Worm (Caenorhabditis elegans) whole organism, L1 larva: ENCODE measurements around the gene Y56A3A.28.

Experiments
- C04F5.9 ChIP-seq: sonication (generic microtip); optimal IDR thresholded peaks from 2 replicates; lab custom pipeline; 2016; ENCODE audit warnings: missing genetic modification characterization, missing compliant biosample characterization
- C16A3.4 ChIP-seq: fragments of 150-350 bp; optimal IDR thresholded peaks from 2 replicates; lab custom pipeline; 2014; ENCODE audit warnings: missing biosample characterization, missing genetic modification characterization
- F16B12.6 ChIP-seq: fragments of 150-350 bp; optimal IDR thresholded peaks from 2 replicates; lab custom pipeline; 2014; ENCODE audit warnings: missing biosample characterization, missing genetic modification characterization
- Y116A8C.19 ChIP-seq: sonication (generic microtip); optimal IDR thresholded peaks from 2 replicates; lab custom pipeline; 2016; ENCODE audit warnings: missing compliant biosample characterization, missing genetic modification characterization, borderline replicate concordance
- aha-1 ChIP-seq: fragments of 150-350 bp; optimal IDR thresholded peaks from 2 replicates; lab custom pipeline; 2014; ENCODE audit warnings: missing biosample characterization, missing genetic modification characterization
- alr-1 ChIP-seq: fragments of 200-800 bp; sonication (Bioruptor generic); optimal IDR thresholded peaks from 2 replicates; lab custom pipeline; 2018; ENCODE audit warnings: borderline replicate concordance, mild to moderate bottlenecking, missing genetic modification characterization, missing compliant biosample characterization
- aly-2 ChIP-seq: fragments of 150-350 bp; optimal IDR thresholded peaks from 2 replicates; lab custom pipeline; 2014; ENCODE audit warnings: missing biosample characterization, missing genetic modification characterization
- ceh-63 ChIP-seq: fragments of 200-800 bp; sonication (Bioruptor generic); optimal IDR thresholded peaks from 2 replicates; lab custom pipeline; 2018; ENCODE audit warnings: mild to moderate bottlenecking, missing genetic modification characterization, missing compliant biosample characterization
- ceh-8 ChIP-seq: fragments of 200-800 bp; sonication (Bioruptor generic); optimal IDR thresholded peaks from 2 replicates; lab custom pipeline; 2018; ENCODE audit warnings: mild to moderate bottlenecking, missing genetic modification characterization, moderate library complexity, missing compliant biosample characterization
- ces-1 ChIP-seq: fragments of 150-350 bp; optimal IDR thresholded peaks from 2 replicates; lab custom pipeline; 2014; ENCODE audit warnings: missing biosample characterization, missing genetic modification reagents, missing genetic modification characterization
- dpl-1 ChIP-seq, 3 experiments: fragments of 150-350 bp in 2 of 3; sonication (generic microtip) in 1 of 3; optimal IDR thresholded peaks; 2 replicates each; lab custom pipeline; 2014 to 2017; ENCODE audit warnings: missing biosample characterization in 3 of 3, missing genetic modification characterization in 3 of 3, missing genetic modification reagents in 3 of 3
- dsc-1 ChIP-seq: sonication (generic microtip); optimal IDR thresholded peaks from 2 replicates; lab custom pipeline; 2016; ENCODE audit warnings: mild to moderate bottlenecking, missing genetic modification characterization, missing compliant biosample characterization
- efl-1 ChIP-seq, 4 experiments: fragments of 150-350 bp; optimal IDR thresholded peaks in 3 of 4; peaks in 1 of 4; 1 replicate in 1 of 4; 2 replicates in 3 of 4; lab custom pipeline; 2014; ENCODE audit warnings: missing biosample characterization in 2 of 4, missing genetic modification characterization in 2 of 4, missing genetic modification reagents in 2 of 4
- egl-13 ChIP-seq: sonication (generic microtip); optimal IDR thresholded peaks from 2 replicates; lab custom pipeline; 2016; ENCODE audit warnings: missing genotype, missing genetic modification reagents, missing genetic modification characterization, missing compliant biosample characterization
- ets-5 ChIP-seq: fragments of 200-800 bp; sonication (Bioruptor generic); IDR thresholded peaks from 2 replicates; pipeline ENCODE4 v1.3.6; 2022; ENCODE audit warnings: missing genetic modification characterization, missing compliant biosample characterization
- fkh-10 ChIP-seq: sonication (generic microtip); optimal IDR thresholded peaks from 2 replicates; lab custom pipeline; 2017; ENCODE audit warnings: missing biosample characterization, missing genetic modification reagents, missing genetic modification characterization
- fkh-4 ChIP-seq: sonication (generic microtip); optimal IDR thresholded peaks from 2 replicates; lab custom pipeline; 2016; ENCODE audit warnings: missing compliant biosample characterization, missing genetic modification characterization, borderline replicate concordance
- fos-1 ChIP-seq: fragments of 150-350 bp; optimal IDR thresholded peaks from 2 replicates; lab custom pipeline; 2014; ENCODE audit warnings: missing biosample characterization, missing genetic modification characterization
- hlh-4 ChIP-seq: sonication (generic microtip); optimal IDR thresholded peaks from 2 replicates; lab custom pipeline; 2016; ENCODE audit warnings: mild to moderate bottlenecking, missing genetic modification characterization, missing compliant biosample characterization
- lin-13 ChIP-seq: fragments of 150-350 bp; optimal IDR thresholded peaks from 2 replicates; lab custom pipeline; 2014; ENCODE audit warnings: missing biosample characterization, missing genetic modification reagents, missing genetic modification characterization
- lin-14 ChIP-seq: fragments of 200-800 bp; sonication (Bioruptor generic); optimal IDR thresholded peaks from 2 replicates; lab custom pipeline; 2018; ENCODE audit warnings: mild to moderate bottlenecking, missing genetic modification characterization, moderate library complexity, missing compliant biosample characterization
- lin-39 ChIP-seq: fragments of 150-350 bp; optimal IDR thresholded peaks from 2 replicates; lab custom pipeline; 2014; ENCODE audit warnings: missing biosample characterization, missing genetic modification reagents, missing genetic modification characterization
- lsy-2 ChIP-seq, 2 experiments: fragments of 150-350 bp; optimal IDR thresholded peaks; 2 replicates each; lab custom pipeline; 2014; ENCODE audit warnings: missing biosample characterization in 2 of 2, missing genetic modification characterization in 2 of 2
- mab-9 ChIP-seq: fragments of 200-800 bp; sonication (Bioruptor generic); IDR thresholded peaks from 2 replicates; pipeline ENCODE4 v1.3.6; 2022; ENCODE audit warnings: missing genetic modification reagents, missing genetic modification characterization, missing compliant biosample characterization
- mef-2 ChIP-seq: fragments of 150-350 bp; optimal IDR thresholded peaks from 2 replicates; lab custom pipeline; 2014; ENCODE audit warnings: missing biosample characterization, missing genetic modification characterization
- mep-1 ChIP-seq: fragments of 150-350 bp; optimal IDR thresholded peaks from 2 replicates; lab custom pipeline; 2014; ENCODE audit warnings: missing biosample characterization, missing genetic modification characterization
- nhr-11 ChIP-seq: fragments of 150-350 bp; optimal IDR thresholded peaks from 2 replicates; lab custom pipeline; 2014; ENCODE audit warnings: missing biosample characterization, missing genetic modification characterization
- nhr-12 ChIP-seq: sonication (generic microtip); optimal IDR thresholded peaks from 2 replicates; lab custom pipeline; 2017; ENCODE audit warnings: missing biosample characterization, missing genetic modification characterization
- nhr-19 ChIP-seq: fragments of 200-800 bp; sonication (Bioruptor generic); conservative IDR thresholded peaks from 2 replicates; pipeline ENCODE4 v1.3.6; 2022; ENCODE audit warnings: missing genetic modification characterization, missing compliant biosample characterization
- nhr-20 ChIP-seq: sonication (generic microtip); optimal IDR thresholded peaks from 2 replicates; lab custom pipeline; 2016; ENCODE audit warnings: mild to moderate bottlenecking, missing genetic modification characterization, missing compliant biosample characterization
- nhr-28 ChIP-seq: fragments of 150-350 bp; optimal IDR thresholded peaks from 2 replicates; lab custom pipeline; 2014; ENCODE audit warnings: missing biosample characterization, missing genetic modification characterization
- nhr-47 ChIP-seq: sonication (generic microtip); optimal IDR thresholded peaks from 2 replicates; lab custom pipeline; 2016; ENCODE audit warnings: mild to moderate bottlenecking, missing genetic modification characterization, moderate library complexity, missing compliant biosample characterization
- nhr-71 ChIP-seq: sonication (generic microtip); optimal IDR thresholded peaks from 2 replicates; lab custom pipeline; 2016; ENCODE audit warnings: mild to moderate bottlenecking, missing genetic modification characterization, moderate library complexity, missing compliant biosample characterization
- nhr-77 ChIP-seq: fragments of 150-350 bp; optimal IDR thresholded peaks from 2 replicates; lab custom pipeline; 2014; ENCODE audit warnings: missing biosample characterization, missing genetic modification characterization
- nhr-90 ChIP-seq: sonication (generic microtip); optimal IDR thresholded peaks from 2 replicates; lab custom pipeline; 2016; ENCODE audit warnings: mild to moderate bottlenecking, missing genetic modification characterization, missing compliant biosample characterization; ENCODE audit not compliant: poor library complexity
- pag-3 ChIP-seq: sonication (generic microtip); optimal IDR thresholded peaks from 2 replicates; lab custom pipeline; 2017; ENCODE audit warnings: missing genetic modification characterization, mild to moderate bottlenecking, missing compliant biosample characterization, antibody characterized with exemption, borderline replicate concordance; ENCODE audit not compliant: insufficient read depth
- pax-3 ChIP-seq: fragments of 200-800 bp; sonication (Bioruptor generic); optimal IDR thresholded peaks from 2 replicates; lab custom pipeline; 2018; ENCODE audit warnings: mild to moderate bottlenecking, missing genetic modification characterization, moderate library complexity, missing compliant biosample characterization
- pqm-1 ChIP-seq: sonication (generic microtip); optimal IDR thresholded peaks from 3 replicates; lab custom pipeline; 2017; ENCODE audit warnings: missing biosample characterization, missing genetic modification characterization
- rnt-1 ChIP-seq: sonication (generic microtip); optimal IDR thresholded peaks from 2 replicates; lab custom pipeline; 2016; ENCODE audit warnings: mild to moderate bottlenecking, missing genetic modification characterization, moderate library complexity, missing compliant biosample characterization
- skn-1 ChIP-seq: fragments of 150-350 bp; optimal IDR thresholded peaks from 2 replicates; lab custom pipeline; 2014; ENCODE audit warnings: missing biosample characterization, missing genetic modification characterization
- snpc-4 ChIP-seq: fragments of 150-350 bp; optimal IDR thresholded peaks from 2 replicates; lab custom pipeline; 2014; ENCODE audit warnings: missing biosample characterization, missing genetic modification characterization
- sptf-1 ChIP-seq: fragments of 150-350 bp; optimal IDR thresholded peaks from 2 replicates; lab custom pipeline; 2014; ENCODE audit warnings: missing biosample characterization, missing genetic modification characterization
- sup-37 ChIP-seq: fragments of 200-800 bp; sonication (Bioruptor generic); optimal IDR thresholded peaks from 2 replicates; lab custom pipeline; 2018; ENCODE audit warnings: mild to moderate bottlenecking, missing genetic modification characterization, missing compliant biosample characterization
- swsn-7 ChIP-seq: sonication (generic microtip); optimal IDR thresholded peaks from 2 replicates; lab custom pipeline; 2016; ENCODE audit warnings: missing genetic modification characterization, missing compliant biosample characterization
- tlp-1 ChIP-seq: fragments of 150-350 bp; optimal IDR thresholded peaks from 2 replicates; lab custom pipeline; 2014; ENCODE audit warnings: missing biosample characterization, missing genetic modification characterization
- xbp-1 ChIP-seq: sonication (generic microtip); optimal IDR thresholded peaks from 2 replicates; lab custom pipeline; 2016; ENCODE audit warnings: missing genetic modification characterization, missing compliant biosample characterization
- ztf-11 ChIP-seq, 2 experiments: sonication (generic microtip); optimal IDR thresholded peaks; 2 replicates each; lab custom pipeline; 2016 to 2017; ENCODE audit warnings: missing genetic modification characterization in 2 of 2, missing biosample characterization in 1 of 2, missing compliant biosample characterization in 1 of 2
- ztf-4 ChIP-seq: fragments of 150-350 bp; optimal IDR thresholded peaks from 2 replicates; lab custom pipeline; 2014; ENCODE audit warnings: missing biosample characterization, missing genetic modification characterization

Gene Y56A3A.28

ce11 chrIII:11946062-11946749 is 25.0 kb downstream of the Y56A3A.28 start (continued):
- TF ChIP-seq fos-1 (tag; lab: Kevin White, UChicago) (peak; percentile 66), snpc-4 (tag; lab: Kevin White, UChicago) (peak; percentile 81), mab-9 (GFP tag; lab: Robert Waterston, UW) (peak; percentile 97), efl-1 (optimal IDR thresholded peaks at IDR 0.05; lab: Kevin White, UChicago) (peak; percentile 77 to 84), efl-1 (GFP tag; optimal IDR thresholded peaks at IDR 0.05 in 1 of 2; lab: Kevin White, UChicago) (peak; percentile 82 to 97), skn-1 (peak; percentile 70), pqm-1 (tag; lab: Kevin White, UChicago) (no peak), mep-1 (tag; lab: Kevin White, UChicago) (peak; percentile 88), swsn-7 (tag; lab: Kevin White, UChicago) (peak; percentile 97), Y116A8C.19 (tag; lab: Kevin White, UChicago) (peak; percentile 99), dsc-1 (peak; percentile 99), F16B12.6 (tag; lab: Kevin White, UChicago) (peak; percentile 61), nhr-90 (tag; lab: Kevin White, UChicago) (peak; percentile 99), aly-2 (tag; lab: Kevin White, UChicago) (peak; percentile 79), rnt-1 (peak; percentile 100), fkh-10 (GFP tag; lab: Kevin White, UChicago) (peak; percentile 40), lin-14 (GFP tag; lab: Kevin White, UChicago) (peak; percentile 93), C16A3.4 (tag; lab: Kevin White, UChicago) (peak; percentile 66), sup-37 (GFP tag; lab: Kevin White, UChicago) (peak; percentile 93), fkh-4 (tag; lab: Kevin White, UChicago) (peak; percentile 100), lsy-2 (tag; optimal IDR thresholded peaks at IDR 0.05; lab: Kevin White, UChicago) (peak; percentile 88 to 93), nhr-11 (tag; lab: Kevin White, UChicago) (peak; percentile 64), aha-1 (tag; lab: Kevin White, UChicago) (no peak), ztf-11 (tag; optimal IDR thresholded peaks at IDR 0.05; lab: Kevin White, UChicago) (peak in 1 of 2 experiments; percentile 100), nhr-47 (tag; lab: Kevin White, UChicago) (peak; percentile 99), egl-13 (tag; lab: Kevin White, UChicago) (peak; percentile 100), nhr-19 (GFP tag; lab: Robert Waterston, UW) (peak; percentile 95), nhr-20 (tag; lab: Kevin White, UChicago) (peak; percentile 96), ceh-8 (peak; percentile 95), hlh-4 (peak; percentile 98), pax-3 (tag; lab: Kevin White, UChicago) (peak; percentile 99), ets-5 (GFP tag; lab: Robert Waterston, UW) (no peak), xbp-1 (tag; lab: Kevin White, UChicago) (peak; percentile 97)

- TF ChIP-seq nhr-71 (tag; lab: Kevin White, UChicago) (peak; percentile 88), lin-13 (GFP tag; lab: Kevin White, UChicago) (no peak), ceh-63 (GFP tag; lab: Kevin White, UChicago) (no peak), rnt-1 (peak; percentile 87), fkh-4 (tag; lab: Kevin White, UChicago) (no peak), tlp-1 (no peak), nhr-28 (no peak), nhr-20 (tag; lab: Kevin White, UChicago) (peak; percentile 30), pag-3 (tag; lab: Kevin White, UChicago) (no peak), nhr-12 (tag; lab: Kevin White, UChicago) (no peak), nhr-19 (GFP tag; lab: Robert Waterston, UW) (peak; percentile 64), sptf-1 (tag; lab: Kevin White, UChicago) (no peak), hlh-4 (no peak), Y116A8C.19 (tag; lab: Kevin White, UChicago) (no peak), C04F5.9 (peak; percentile 30), mef-2 (tag; lab: Kevin White, UChicago) (peak; percentile 38), nhr-77 (tag; lab: Kevin White, UChicago) (no peak), lin-39 (tag; lab: Kevin White, UChicago) (peak; percentile 40), ztf-4 (no peak), skn-1 (peak; percentile 19), C16A3.4 (tag; lab: Kevin White, UChicago) (no peak), ces-1 (GFP tag; lab: Kevin White, UChicago) (no peak), lsy-2 (tag; optimal IDR thresholded peaks at IDR 0.05; lab: Kevin White, UChicago) (peak; percentile 25 to 58), swsn-7 (tag; lab: Kevin White, UChicago) (peak; percentile 46), xbp-1 (tag; lab: Kevin White, UChicago) (peak; percentile 11), alr-1 (no peak), dpl-1 (GFP tag; optimal IDR thresholded peaks at IDR 0.05; lab: Kevin White, UChicago) (no peak), fkh-10 (GFP tag; lab: Kevin White, UChicago) (no peak)
These were observed 28.5 kb downstream of the Y56A3A.28 start for ce11 chrIII:11942664-11943063.
